Worm (Caenorhabditis elegans): ENCODE measurements around the gene gst-18.

- no peak for TF ChIP-seq nhr-12 (tag; optimal IDR thresholded peaks at IDR 0.05)
- no peak for TF ChIP-seq sem-4 (tag; optimal IDR thresholded peaks at IDR 0.05)
- TF ChIP-seq nhr-77 (tag; optimal IDR thresholded peaks at IDR 0.05), result no peak
- no peak for TF ChIP-seq ama-1 (optimal IDR thresholded peaks at IDR 0.05)
- no peak for TF ChIP-seq ZK546.5 (tag; optimal IDR thresholded peaks at IDR 0.05)
- no peak for TF ChIP-seq lin-13 (GFP tag; optimal IDR thresholded peaks at IDR 0.05)
- no peak for TF ChIP-seq zag-1 (tag; optimal IDR thresholded peaks at IDR 0.05)
- TF ChIP-seq elt-1 (tag; optimal IDR thresholded peaks at IDR 0.05), result no peak
These were observed 40.2 kb downstream of the gst-18 start, which contains the start of gene clec-145 for ce11 chrII:13590461-13590860.

Data from whole organism, L2 larva.